Fruit fly (Drosophila melanogaster): Measurements from ENCODE around the gene CG17600.

Gene CG17600

dm6 chrX:22471819-22472218, 43.2 kb upstream of the CG17600 start, which contains the start of gene CG14613 (continued):
- TF ChIP-seq Atf3 (GFP tag; optimal IDR thresholded peaks at IDR 0.05), result no peak
- TF ChIP-seq nmo (GFP tag; optimal IDR thresholded peaks at IDR 0.05), result no peak
- no peak for TF ChIP-seq tap (tag; optimal IDR thresholded peaks at IDR 0.05)
- TF ChIP-seq NK7.1 (GFP tag; optimal IDR thresholded peaks at IDR 0.05), result no peak
- no peak for TF ChIP-seq vfl (GFP tag; optimal IDR thresholded peaks at IDR 0.05)
- peak; percentile 5 for TF ChIP-seq Dp (GFP tag; optimal IDR thresholded peaks at IDR 0.05)
- TF ChIP-seq sisA (GFP tag; IDR thresholded peaks at IDR 0.05), result no peak
- TF ChIP-seq prd (optimal IDR thresholded peaks at IDR 0.05), result no peak
- TF ChIP-seq prd (GFP tag; IDR thresholded peaks at IDR 0.05), result no peak
- no peak for TF ChIP-seq lab (GFP tag; optimal IDR thresholded peaks at IDR 0.05)
- TF ChIP-seq otp (GFP tag; IDR thresholded peaks at IDR 0.05), result no peak
- TF ChIP-seq CG7372 (GFP tag; IDR thresholded peaks at IDR 0.05), result no peak
- no peak for TF ChIP-seq CG15011 (GFP tag; optimal IDR thresholded peaks at IDR 0.05)
- peak; percentile 27; the same call in 1 of the 2 replicates for TF ChIP-seq CG13287 (GFP tag; IDR thresholded peaks at IDR 0.05; ENCODE audit: partially characterized antibody)
- no peak for TF ChIP-seq CG8924 (tag; optimal IDR thresholded peaks at IDR 0.05)
- TF ChIP-seq Dll (GFP tag; IDR thresholded peaks at IDR 0.05; ENCODE audit: partially characterized antibody), result 0 out of 4 replicates have a peak, but pooled peaks have one; percentile 14
- TF ChIP-seq CG34224 (GFP tag; IDR thresholded peaks at IDR 0.05; ENCODE audit: partially characterized antibody), result 0 out of 3 replicates have a peak, but pooled peaks have one; percentile 22
- TF ChIP-seq CG17186 (GFP tag; optimal IDR thresholded peaks at IDR 0.05), result peak; percentile 94
- TF ChIP-seq CG13296 (GFP tag; optimal IDR thresholded peaks at IDR 0.05), result no peak
- TF ChIP-seq tgo (GFP tag; IDR thresholded peaks at IDR 0.05), result no peak
- no peak for TF ChIP-seq CG14965 (GFP tag; optimal IDR thresholded peaks at IDR 0.05; ENCODE audit: borderline replicate concordance)
- TF ChIP-seq CG9817 (tag; optimal IDR thresholded peaks at IDR 0.05), result no peak
- no peak for TF ChIP-seq Antp (GFP tag; optimal IDR thresholded peaks at IDR 0.05)
- peak; percentile 25 for TF ChIP-seq MESR4 (GFP tag; optimal IDR thresholded peaks at IDR 0.05)
- no peak for TF ChIP-seq ttk (GFP tag; IDR thresholded peaks at IDR 0.05)
- TF ChIP-seq CG31441 (GFP tag; IDR thresholded peaks at IDR 0.05), result no peak
- no peak for TF ChIP-seq org-1 (GFP tag; optimal IDR thresholded peaks at IDR 0.05)
- no peak for TF ChIP-seq CG18764 (GFP tag; optimal IDR thresholded peaks at IDR 0.05)
- 0 out of 2 replicates have a peak, but pooled peaks have one; percentile 8 for TF ChIP-seq Scr (GFP tag; IDR thresholded peaks at IDR 0.05; ENCODE audit: partially characterized antibody)

dm6 chrX:22473520-22473919, 41.5 kb upstream of the CG17600 start, which contains the start of gene CG14618:
CG14618 (plus strand) TSS chrX:22473698.
- TF ChIP-seq emc (GFP tag; optimal IDR thresholded peaks at IDR 0.05) (no peak), nom (GFP tag; optimal IDR thresholded peaks at IDR 0.05) (no peak), pb (GFP tag; optimal IDR thresholded peaks at IDR 0.05) (no peak), CG17186 (GFP tag; optimal IDR thresholded peaks at IDR 0.05) (peak; percentile 99), Rfx (GFP tag; IDR thresholded peaks at IDR 0.05) (no peak), Fer3 (tag; optimal IDR thresholded peaks at IDR 0.05) (no peak), da (GFP tag; optimal IDR thresholded peaks at IDR 0.05) (no peak), CG12942 (GFP tag; optimal IDR thresholded peaks at IDR 0.05) (no peak), CG11456 (GFP tag; IDR thresholded peaks at IDR 0.05) (no peak), Optix (GFP tag; IDR thresholded peaks at IDR 0.05) (no peak), Bteb2 (GFP tag; optimal IDR thresholded peaks at IDR 0.05) (no peak), zen (tag; optimal IDR thresholded peaks at IDR 0.05) (no peak), odd (GFP tag; optimal IDR thresholded peaks at IDR 0.05) (no peak), ttk (GFP tag; IDR thresholded peaks at IDR 0.05) (no peak), fu2 (GFP tag; optimal IDR thresholded peaks at IDR 0.05) (no peak), HLH4C (GFP tag; IDR thresholded peaks at IDR 0.05; ENCODE audit: partially characterized antibody) (no peak), CG13287 (GFP tag; IDR thresholded peaks at IDR 0.05; ENCODE audit: partially characterized antibody) (peak; percentile 13; the same call in 1 of the 2 replicates), CG7839 (tag; optimal IDR thresholded peaks at IDR 0.05) (no peak), CG16813 (GFP tag; IDR thresholded peaks at IDR 0.05; ENCODE audit: partially characterized antibody) (no peak), Pdp1 (GFP tag; optimal IDR thresholded peaks at IDR 0.05) (peak in 1 of 2 experiments; percentile 29), Drgx (GFP tag; IDR thresholded peaks at IDR 0.05) (no peak), MESR4 (GFP tag; optimal IDR thresholded peaks at IDR 0.05) (peak; percentile 31), cas (GFP tag; IDR thresholded peaks at IDR 0.05) (no peak), ssp (GFP tag; IDR thresholded peaks at IDR 0.05) (no peak), lola (GFP tag; optimal IDR thresholded peaks at IDR 0.05) (no peak), trh (GFP tag; optimal IDR thresholded peaks at IDR 0.05) (no peak)

All from whole organism, embryonic.